Fruit fly (Drosophila melanogaster): ENCODE measurements around the gene bumpel.

The bumpel gene

dm6 chr3R:11409667-11410137, 8.8 kb downstream of the bumpel start, which contains the start of the genes mgr and Irbp (continued):
- peak; percentile 85 for TF ChIP-seq OdsH (GFP tag; optimal IDR thresholded peaks at IDR 0.05)
- peak; percentile 76 for TF ChIP-seq topi (GFP tag; optimal IDR thresholded peaks at IDR 0.05)
- TF ChIP-seq Eip93F (GFP tag; optimal IDR thresholded peaks at IDR 0.05), result no peak
- TF ChIP-seq CG31627 (GFP tag; optimal IDR thresholded peaks at IDR 0.05), result peak; percentile 61
- peak; percentile 68 for TF ChIP-seq CG9139 (GFP tag; optimal IDR thresholded peaks at IDR 0.05)
- TF ChIP-seq spab (GFP tag; optimal IDR thresholded peaks at IDR 0.05), result no peak
- TF ChIP-seq acj6 (GFP tag; optimal IDR thresholded peaks at IDR 0.05), result peak; percentile 84
- peak; percentile 65 for TF ChIP-seq Sox15 (GFP tag; optimal IDR thresholded peaks at IDR 0.05)
- peak; percentile 84 for TF ChIP-seq CG10669 (GFP tag; optimal IDR thresholded peaks at IDR 0.05)
- TF ChIP-seq Met (GFP tag; optimal IDR thresholded peaks at IDR 0.05), result no peak
- no peak for TF ChIP-seq fd85E (GFP tag; optimal IDR thresholded peaks at IDR 0.05)
- TF ChIP-seq CG15336 (GFP tag; IDR thresholded peaks at IDR 0.05), result no peak; the same call in none of the 2 replicates
- no peak for TF ChIP-seq CG6808 (GFP tag; optimal IDR thresholded peaks at IDR 0.05)
- peak; percentile 90 for TF ChIP-seq achi (GFP tag; optimal IDR thresholded peaks at IDR 0.05)
- no peak for TF ChIP-seq vri (GFP tag; optimal IDR thresholded peaks at IDR 0.05)
- TF ChIP-seq pdm3 (GFP tag; optimal IDR thresholded peaks at IDR 0.05), result no peak
- TF ChIP-seq CG8119 (GFP tag; IDR thresholded peaks at IDR 0.05), result peak; percentile 85
- TF ChIP-seq CG10631 (GFP tag; optimal IDR thresholded peaks at IDR 0.05), result peak; percentile 92
- TF ChIP-seq Eip78C (GFP tag), result no peak
- peak; percentile 86 for TF ChIP-seq dsx (GFP tag; optimal IDR thresholded peaks at IDR 0.05; ENCODE audit: poor library complexity, severe bottlenecking)
- no peak for TF ChIP-seq fkh (GFP tag; optimal IDR thresholded peaks at IDR 0.05)
- TF ChIP-seq CG3032 (tag; optimal IDR thresholded peaks at IDR 0.05), result peak; percentile 90
- TF ChIP-seq Hr4 (GFP tag; optimal IDR thresholded peaks at IDR 0.05), result no peak
- peak; percentile 87 for TF ChIP-seq CG32006 (GFP tag; optimal IDR thresholded peaks at IDR 0.05)

dm6 chr3R:11407733-11408134, 10.7 kb downstream of the bumpel start, which contains the start of gene mRpL40:
TSS of gene mRpL40 (plus strand) at chr3R:11407918.
- no peak for TF ChIP-seq CG6276 (GFP tag; optimal IDR thresholded peaks at IDR 0.05)

- TF ChIP-seq CG6808 (GFP tag; optimal IDR thresholded peaks at IDR 0.05) (no peak), Eip93F (GFP tag; optimal IDR thresholded peaks at IDR 0.05) (no peak), lz (GFP tag; optimal IDR thresholded peaks at IDR 0.05) (no peak), dac (GFP tag; optimal IDR thresholded peaks at IDR 0.05) (no peak), CG8319 (GFP tag; optimal IDR thresholded peaks at IDR 0.05) (no peak), CG11294 (GFP tag; IDR thresholded peaks at IDR 0.05) (no peak), vri (GFP tag; optimal IDR thresholded peaks at IDR 0.05) (no peak), CG3919 (GFP tag; optimal IDR thresholded peaks at IDR 0.05) (no peak), Hr4 (GFP tag; optimal IDR thresholded peaks at IDR 0.05) (no peak), CG10669 (GFP tag; optimal IDR thresholded peaks at IDR 0.05) (no peak), svp (GFP tag) (no peak), CG8632 (GFP tag; optimal IDR thresholded peaks at IDR 0.05) (no peak), Eip78C (GFP tag) (no peak), pdm3 (GFP tag; optimal IDR thresholded peaks at IDR 0.05) (no peak), fkh (GFP tag; optimal IDR thresholded peaks at IDR 0.05) (no peak), Eip75B (GFP tag; optimal IDR thresholded peaks at IDR 0.05) (no peak), esn (GFP tag; optimal IDR thresholded peaks at IDR 0.05) (no peak)
Observed at dm6 chr3R:11402894-11403293, 15.6 kb downstream of the bumpel start.

- TF ChIP-seq CG4318 (GFP tag; optimal IDR thresholded peaks at IDR 0.05) (no peak), fkh (GFP tag; optimal IDR thresholded peaks at IDR 0.05) (no peak), CG8632 (GFP tag; optimal IDR thresholded peaks at IDR 0.05) (no peak), CG3032 (tag; optimal IDR thresholded peaks at IDR 0.05) (no peak), CG31627 (GFP tag; optimal IDR thresholded peaks at IDR 0.05) (no peak), Hr39 (GFP tag; optimal IDR thresholded peaks at IDR 0.05) (no peak), Ets21C (GFP tag; optimal IDR thresholded peaks at IDR 0.05) (no peak), Sox14 (GFP tag; optimal IDR thresholded peaks at IDR 0.05) (no peak), Smox (GFP tag; optimal IDR thresholded peaks at IDR 0.05) (no peak), cyc (GFP tag; optimal IDR thresholded peaks at IDR 0.05) (no peak), achi (GFP tag; optimal IDR thresholded peaks at IDR 0.05) (no peak), ss (GFP tag; optimal IDR thresholded peaks at IDR 0.05) (no peak), Sox102F (GFP tag; optimal IDR thresholded peaks at IDR 0.05) (no peak)
Observed at dm6 chr3R:11395541-11395940, 22.9 kb downstream of the bumpel start.
